Fruit fly (Drosophila melanogaster): ENCODE data around the gene CG10516.

Gene CG10516

dm6 chr3L:15956448-15957010, 11.5 kb upstream of the CG10516 start, which contains the start of gene elgi (continued):
- peak; percentile 69 for TF ChIP-seq CG13624 (GFP tag; optimal IDR thresholded peaks at IDR 0.05)
- TF ChIP-seq CG12071 (GFP tag; optimal IDR thresholded peaks at IDR 0.05) = peak; percentile 25
- TF ChIP-seq sens-2 (GFP tag; IDR thresholded peaks at IDR 0.05) = no peak
- no peak for TF ChIP-seq Lim3 (GFP tag; IDR thresholded peaks at IDR 0.05)
- TF ChIP-seq caup (GFP tag; optimal IDR thresholded peaks at IDR 0.05; ENCODE audit: severe bottlenecking) = peak; percentile 72
- 0 out of 4 replicates have a peak, but pooled peaks have one; percentile 11 for TF ChIP-seq chinmo (GFP tag; IDR thresholded peaks at IDR 0.05; ENCODE audit: partially characterized antibody)
- TF ChIP-seq Ets65A (GFP tag) = peak; percentile 94
- no peak for TF ChIP-seq ro (GFP tag; IDR thresholded peaks at IDR 0.05)
- no peak for TF ChIP-seq hbn (GFP tag; IDR thresholded peaks at IDR 0.05; ENCODE audit: partially characterized antibody)
- TF ChIP-seq CG4404 (GFP tag; IDR thresholded peaks at IDR 0.05) = no peak
- TF ChIP-seq Max (GFP tag; optimal IDR thresholded peaks at IDR 0.05) = peak; percentile 43
- TF ChIP-seq CG18476 (GFP tag; optimal IDR thresholded peaks at IDR 0.05) = peak; percentile 46
- no peak for TF ChIP-seq dan (GFP tag; IDR thresholded peaks at IDR 0.05)
- TF ChIP-seq CG15073 (GFP tag; optimal IDR thresholded peaks at IDR 0.05) = no peak
- TF ChIP-seq lov (optimal IDR thresholded peaks at IDR 0.05) = no peak
- no peak for TF ChIP-seq lov (GFP tag; IDR thresholded peaks at IDR 0.05)
- no peak; the same call in 3 of the 4 replicates for TF ChIP-seq Gug (GFP tag; IDR thresholded peaks at IDR 0.05)
- no peak for TF ChIP-seq CG42726 (GFP tag; IDR thresholded peaks at IDR 0.05; ENCODE audit: partially characterized antibody)
- TF ChIP-seq vfl (GFP tag; optimal IDR thresholded peaks at IDR 0.05) = peak; percentile 51
- peak in 1 of 2 experiments; percentile 71 for TF ChIP-seq crp (GFP tag; optimal IDR thresholded peaks at IDR 0.05)
- no peak for TF ChIP-seq pita (GFP tag; optimal IDR thresholded peaks at IDR 0.05)
- TF ChIP-seq crol (GFP tag; IDR thresholded peaks at IDR 0.05) = no peak
- TF ChIP-seq nmo (GFP tag; optimal IDR thresholded peaks at IDR 0.05) = peak; percentile 29
- no peak for TF ChIP-seq pfk (GFP tag; optimal IDR thresholded peaks at IDR 0.05)
- TF ChIP-seq fd3F (GFP tag; optimal IDR thresholded peaks at IDR 0.05) = peak; percentile 17
- TF ChIP-seq BEAF-32 (GFP tag; optimal IDR thresholded peaks at IDR 0.05) = peak; percentile 12
- no peak for TF ChIP-seq Gsc (GFP tag; IDR thresholded peaks at IDR 0.05)
- peak; percentile 44 for TF ChIP-seq CG1647 (GFP tag; optimal IDR thresholded peaks at IDR 0.05)
- peak; percentile 55; the same call in 1 of the 3 replicates for TF ChIP-seq zfh1 (GFP tag; IDR thresholded peaks at IDR 0.05)
- TF ChIP-seq ken (GFP tag; IDR thresholded peaks at IDR 0.05) = peak; percentile 74; the same call in 2 of the 3 replicates
- no peak for TF ChIP-seq CG31388 (GFP tag; optimal IDR thresholded peaks at IDR 0.05)
- no peak for TF ChIP-seq CG11695 (GFP tag; IDR thresholded peaks at IDR 0.05)
- peak; percentile 12 for TF ChIP-seq zen (tag; optimal IDR thresholded peaks at IDR 0.05)
- TF ChIP-seq fd102C (GFP tag; optimal IDR thresholded peaks at IDR 0.05) = no peak
- TF ChIP-seq CG11723 (GFP tag; optimal IDR thresholded peaks at IDR 0.05) = no peak
- no peak for TF ChIP-seq ERR (GFP tag; optimal IDR thresholded peaks at IDR 0.05)
- no peak for TF ChIP-seq CG2199 (GFP tag; IDR thresholded peaks at IDR 0.05)
- TF ChIP-seq stc (GFP tag; IDR thresholded peaks at IDR 0.05) = no peak
- TF ChIP-seq org-1 (GFP tag; optimal IDR thresholded peaks at IDR 0.05) = no peak
- TF ChIP-seq Hr3 (GFP tag; optimal IDR thresholded peaks at IDR 0.05) = peak; percentile 53
- no peak for TF ChIP-seq CG1603 (tag; optimal IDR thresholded peaks at IDR 0.05)
- TF ChIP-seq sr (GFP tag; IDR thresholded peaks at IDR 0.05) = no peak
- TF ChIP-seq gcm (GFP tag; optimal IDR thresholded peaks at IDR 0.05) = no peak
- TF ChIP-seq pb (GFP tag; optimal IDR thresholded peaks at IDR 0.05) = no peak
- TF ChIP-seq C15 (GFP tag; IDR thresholded peaks at IDR 0.05) = no peak
- no peak for TF ChIP-seq wdn (GFP tag; IDR thresholded peaks at IDR 0.05)
- TF ChIP-seq vnd (GFP tag; IDR thresholded peaks at IDR 0.05; ENCODE audit: partially characterized antibody) = no peak
- no peak for TF ChIP-seq Hmx (GFP tag; optimal IDR thresholded peaks at IDR 0.05)
- TF ChIP-seq bab2 (GFP tag; optimal IDR thresholded peaks at IDR 0.05) = peak; percentile 54
- peak; percentile 43 for TF ChIP-seq CG3281 (GFP tag; optimal IDR thresholded peaks at IDR 0.05)
- TF ChIP-seq CG10654 (GFP tag; optimal IDR thresholded peaks at IDR 0.05) = peak; percentile 31

Data from whole organism, embryonic.